Worm (Caenorhabditis elegans): ENCODE results near the gene spn-4.

spn-4 gene

ce11 chrV:6758017-6758416 is 26.7 kb downstream of the spn-4 start, which contains the start of gene dbl-1:
dbl-1 (plus strand) TSS chrV:6758135.
- TF ChIP-seq snpc-1.2 (GFP tag; IDR thresholded peaks at IDR 0.05), result no peak
- TF ChIP-seq aha-1 (tag), result peak; percentile 91
- TF ChIP-seq madf-5 (GFP tag; IDR thresholded peaks at IDR 0.05), result no peak

DNA sequence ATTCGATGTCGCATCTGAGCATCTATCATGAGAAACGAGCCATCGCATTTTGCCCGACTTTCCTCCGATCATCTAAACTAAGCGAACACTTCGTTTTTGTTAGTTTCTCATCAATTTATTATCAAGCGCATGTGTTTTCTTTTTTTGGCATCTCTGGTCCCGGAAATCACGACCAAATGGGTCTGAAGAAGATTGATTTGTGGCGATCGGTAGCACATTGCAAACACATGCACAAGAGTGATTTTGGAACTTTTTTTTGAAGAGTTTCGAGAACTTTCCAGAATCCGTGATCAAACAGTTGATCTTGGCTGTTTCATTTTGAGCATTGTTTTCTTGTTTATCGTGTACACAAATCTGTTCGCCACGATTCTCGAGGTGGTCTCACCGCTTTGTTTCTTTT is 31.4 kb downstream of the spn-4 start:
- TF ChIP-seq tra-1 (GFP tag; IDR thresholded peaks at IDR 0.05), result no peak
- TF ChIP-seq nhr-6 (tag; optimal IDR thresholded peaks at IDR 0.05), result no peak
- peak in 1 of 2 experiments; percentile 81 for TF ChIP-seq unc-62 (GFP tag; optimal IDR thresholded peaks at IDR 0.05 in 1 of 2)
- no peak for TF ChIP-seq unc-62 (tag; optimal IDR thresholded peaks at IDR 0.05)
- TF ChIP-seq ceh-20 (GFP tag; IDR thresholded peaks at IDR 0.05), result 0 out of 2 replicates have a peak, but pooled peaks have one; percentile 27

DNA sequence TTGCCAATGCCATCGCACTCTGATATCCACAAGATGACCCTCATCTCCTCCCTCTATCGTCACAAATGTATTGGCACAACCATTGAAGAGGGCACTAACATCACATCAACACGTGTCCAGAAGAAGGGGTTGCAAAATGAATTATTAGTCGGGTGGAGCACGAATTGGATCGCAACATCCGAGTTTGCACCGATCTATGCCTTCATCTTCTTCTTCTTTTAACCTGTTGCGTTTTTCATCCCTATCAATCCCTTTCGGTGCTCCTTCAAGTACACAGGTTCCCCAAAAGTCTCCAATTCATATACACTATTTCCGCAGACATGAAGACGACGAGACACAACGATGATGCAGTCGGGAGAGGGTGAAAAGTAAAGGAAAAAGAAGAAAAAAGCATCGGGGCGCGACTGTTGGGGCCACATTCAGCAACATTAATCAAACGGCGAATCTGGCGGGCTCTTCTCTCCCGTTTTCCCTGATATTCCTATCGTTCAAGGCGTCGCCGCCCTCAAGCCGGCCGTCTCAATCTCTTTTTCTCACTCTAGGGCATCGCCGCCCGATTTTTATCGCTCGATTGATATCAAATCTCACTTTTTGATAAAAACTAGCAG is 33.1 kb downstream of the spn-4 start:
- no peak for TF ChIP-seq zag-1 (tag; optimal IDR thresholded peaks at IDR 0.05)
- TF ChIP-seq hlh-11 (tag; optimal IDR thresholded peaks at IDR 0.05), result peak; percentile 44
- TF ChIP-seq lin-15B (tag; optimal IDR thresholded peaks at IDR 0.05), result no peak
- peak; percentile 13 for TF ChIP-seq mxl-3 (GFP tag; optimal IDR thresholded peaks at IDR 0.05)
- TF ChIP-seq aha-1 (tag), result peak; percentile 65
- TF ChIP-seq lsy-2 (tag; optimal IDR thresholded peaks at IDR 0.05), result peak in 1 of 2 experiments; percentile 6
- TF ChIP-seq tra-1 (GFP tag; IDR thresholded peaks at IDR 0.05), result no peak
- TF ChIP-seq zfp-3 (GFP tag; conservative IDR thresholded peaks at IDR 0.05), result no peak
- peak in 1 of 2 experiments; percentile 69 for TF ChIP-seq daf-16 (GFP tag; optimal IDR thresholded peaks at IDR 0.05)
- TF ChIP-seq daf-16 (tag; optimal IDR thresholded peaks at IDR 0.05), result no peak
- TF ChIP-seq set-16 (GFP tag; IDR thresholded peaks at IDR 0.05), result 0 out of 2 replicates have a peak, but pooled peaks have one; percentile 11
- no peak for TF ChIP-seq snpc-4 (tag; optimal IDR thresholded peaks at IDR 0.05)
- no peak for TF ChIP-seq spr-3 (GFP tag; optimal IDR thresholded peaks at IDR 0.05)
- TF ChIP-seq nhr-11 (tag; optimal IDR thresholded peaks at IDR 0.05), result peak; percentile 25
- TF ChIP-seq T26A8.4 (GFP tag; IDR thresholded peaks at IDR 0.05), result no peak
- no peak for TF ChIP-seq saeg-2 (GFP tag; IDR thresholded peaks at IDR 0.05)

- TF ChIP-seq mdt-29 (GFP tag; IDR thresholded peaks at IDR 0.05) (no peak), spr-3 (GFP tag; optimal IDR thresholded peaks at IDR 0.05) (no peak), lin-39 (tag; optimal IDR thresholded peaks at IDR 0.05) (no peak), mes-2 (tag; optimal IDR thresholded peaks at IDR 0.05; ENCODE audit: poor library complexity, severe bottlenecking) (no peak), ZK337.2 (GFP tag; IDR thresholded peaks at IDR 0.05) (no peak), nhr-25 (tag; optimal IDR thresholded peaks at IDR 0.05; ENCODE audit: borderline replicate concordance, insufficient read depth) (no peak), ceh-28 (tag; optimal IDR thresholded peaks at IDR 0.05) (no peak), pqm-1 (tag; optimal IDR thresholded peaks at IDR 0.05) (no peak), aha-1 (tag) (no peak)
Measured at ce11 chrV:6744774-6745173, 39.9 kb downstream of the spn-4 start, which contains the start of gene T25F10.3. T25F10.3 (plus strand) TSS chrV:6745081.

ce11 chrV:6736877-6737276 is 47.8 kb downstream of the spn-4 start:
- peak; percentile 22 for TF ChIP-seq mep-1 (tag; optimal IDR thresholded peaks at IDR 0.05)
- peak in 1 of 2 experiments; percentile 71 for TF ChIP-seq unc-62 (GFP tag; optimal IDR thresholded peaks at IDR 0.05 in 1 of 2)
- no peak for TF ChIP-seq unc-62 (tag; optimal IDR thresholded peaks at IDR 0.05)
- TF ChIP-seq nhr-25 (tag; optimal IDR thresholded peaks at IDR 0.05; ENCODE audit: borderline replicate concordance, insufficient read depth), result peak; percentile 5
- TF ChIP-seq ztf-11 (tag; optimal IDR thresholded peaks at IDR 0.05), result no peak
- peak; percentile 14 for TF ChIP-seq hlh-11 (tag; optimal IDR thresholded peaks at IDR 0.05)
- no peak for TF ChIP-seq mes-2 (tag; optimal IDR thresholded peaks at IDR 0.05; ENCODE audit: poor library complexity, severe bottlenecking)
- TF ChIP-seq dmd-6 (GFP tag; IDR thresholded peaks at IDR 0.05), result 0 out of 2 replicates have a peak, but pooled peaks have one; percentile 10
- no peak for TF ChIP-seq F44E2.7 (GFP tag; IDR thresholded peaks at IDR 0.05)
- peak; percentile 4 for TF ChIP-seq cey-2 (tag; optimal IDR thresholded peaks at IDR 0.05; ENCODE audit: borderline replicate concordance, insufficient read depth)
- TF ChIP-seq ctbp-1 (GFP tag; IDR thresholded peaks at IDR 0.05), result no peak
- TF ChIP-seq nhr-28 (tag; optimal IDR thresholded peaks at IDR 0.05), result peak; percentile 18
- peak; percentile 34 for TF ChIP-seq nhr-48 (tag; optimal IDR thresholded peaks at IDR 0.05)
- TF ChIP-seq vab-7 (GFP tag; IDR thresholded peaks at IDR 0.05), result no peak
- no peak for TF ChIP-seq lin-15B (tag; optimal IDR thresholded peaks at IDR 0.05)

All from whole organism, L4 larva.